Fruit fly (Drosophila melanogaster): ENCODE data around the gene CG12379.

DNA sequence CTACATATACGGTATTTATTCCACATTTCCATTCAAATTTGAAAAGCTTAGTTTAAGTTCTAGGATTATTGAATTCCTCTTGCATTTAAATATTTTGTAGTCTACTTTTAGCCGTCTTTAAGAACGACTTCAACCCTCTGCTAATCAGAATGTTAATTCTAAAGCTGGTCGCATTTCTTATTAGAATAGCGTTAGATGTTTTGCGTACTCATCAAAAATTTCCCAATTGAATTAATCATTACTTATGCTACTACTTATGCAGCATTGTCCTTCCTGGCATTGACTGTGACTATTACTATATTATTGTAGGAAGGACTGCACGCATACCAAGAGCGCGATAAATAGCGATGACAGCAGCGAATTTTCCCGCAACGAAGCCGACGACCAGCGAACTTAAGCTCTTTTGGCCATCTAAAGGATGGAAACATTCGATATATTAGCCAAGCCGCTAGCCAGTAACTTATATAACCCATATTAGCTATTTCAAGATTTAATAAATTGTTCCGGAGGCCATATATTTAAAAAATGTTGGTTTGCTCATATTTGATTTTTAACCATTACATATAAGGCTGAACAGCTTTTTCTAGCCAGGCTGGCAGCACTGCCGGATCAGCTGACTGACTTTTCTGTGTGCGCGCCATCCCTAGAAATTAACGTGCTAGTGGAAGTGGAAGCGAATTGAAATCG is 36.8 kb downstream of the CG12379 start, which contains the start of gene CG8128:
- no peak for TF ChIP-seq Dll (optimal IDR thresholded peaks at IDR 0.05)
- TF ChIP-seq pan (optimal IDR thresholded peaks at IDR 0.05): no peak

All from whole organism.